Worm (Caenorhabditis elegans) whole organism, late embryonic: ENCODE data around the gene F10E9.12.

Experiments
- C08G9.2 ChIP-seq: sonication (generic microtip); optimal IDR thresholded peaks from 2 replicates; lab custom pipeline; 2016; ENCODE audit warnings: mild to moderate bottlenecking, missing genetic modification characterization, moderate library complexity, missing compliant biosample characterization
- F13H6.1 ChIP-seq: sonication (generic microtip); optimal IDR thresholded peaks from 2 replicates; lab custom pipeline; 2016; ENCODE audit warnings: missing genetic modification characterization, missing compliant biosample characterization
- K09A11.1 ChIP-seq: sonication (generic microtip); optimal IDR thresholded peaks from 2 replicates; lab custom pipeline; 2017; ENCODE audit warnings: antibody characterized with exemption, mild to moderate bottlenecking, missing genetic modification characterization, missing compliant biosample characterization; ENCODE audit not compliant: insufficient read depth
- T23F11.4 ChIP-seq: fragments of 200-800 bp; sonication (Bioruptor generic); optimal IDR thresholded peaks from 2 replicates; lab custom pipeline; 2018; ENCODE audit warnings: mild to moderate bottlenecking, missing genetic modification characterization, missing compliant biosample characterization
- Y22D7AL.16 ChIP-seq: sonication (generic microtip); optimal IDR thresholded peaks from 2 replicates; lab custom pipeline; 2016; ENCODE audit warnings: missing genetic modification characterization, missing compliant biosample characterization
- ahr-1 ChIP-seq: sonication (generic microtip); optimal IDR thresholded peaks from 2 replicates; lab custom pipeline; 2016; ENCODE audit warnings: missing genetic modification characterization, missing compliant biosample characterization
- ama-1 ChIP-seq: fragments of 150-350 bp; optimal IDR thresholded peaks from 2 replicates; lab custom pipeline; 2014
- ceh-14 ChIP-seq: sonication (generic microtip); optimal IDR thresholded peaks from 2 replicates; lab custom pipeline; 2016; ENCODE audit warnings: missing genotype, missing genetic modification characterization, missing compliant biosample characterization
- ceh-18 ChIP-seq: sonication (generic microtip); optimal IDR thresholded peaks from 2 replicates; lab custom pipeline; 2016; ENCODE audit warnings: missing genetic modification characterization, missing compliant biosample characterization
- ceh-19 ChIP-seq: fragments of 200-800 bp; sonication (Bioruptor generic); optimal IDR thresholded peaks from 2 replicates; lab custom pipeline; 2018; ENCODE audit warnings: mild to moderate bottlenecking, missing genetic modification characterization, missing compliant biosample characterization
- ceh-2 ChIP-seq: sonication (generic microtip); optimal IDR thresholded peaks from 2 replicates; lab custom pipeline; 2016; ENCODE audit warnings: missing genotype, missing genetic modification characterization, missing compliant biosample characterization
- ceh-30 ChIP-seq: fragments of 150-350 bp; optimal IDR thresholded peaks from 2 replicates; lab custom pipeline; 2014; ENCODE audit warnings: missing biosample characterization, missing genetic modification characterization
- ceh-34 ChIP-seq: sonication (generic microtip); optimal IDR thresholded peaks from 2 replicates; lab custom pipeline; 2016; ENCODE audit warnings: mild to moderate bottlenecking, missing genetic modification characterization, missing compliant biosample characterization
- ceh-45 ChIP-seq: fragments of 200-800 bp; sonication (Bioruptor generic); IDR thresholded peaks from 2 replicates; pipeline ENCODE4 v1.3.6; 2022; ENCODE audit warnings: missing genetic modification reagents, missing genetic modification characterization, missing compliant biosample characterization
- ceh-6 ChIP-seq: fragments of 200-800 bp; sonication (Bioruptor generic); optimal IDR thresholded peaks from 2 replicates; lab custom pipeline; 2018; ENCODE audit warnings: mild to moderate bottlenecking, missing genetic modification characterization, missing compliant biosample characterization
- dmd-4 ChIP-seq: sonication (generic microtip); optimal IDR thresholded peaks from 2 replicates; lab custom pipeline; 2016; ENCODE audit warnings: borderline replicate concordance, missing genetic modification characterization, missing compliant biosample characterization
- dve-1 ChIP-seq: sonication (generic microtip); optimal IDR thresholded peaks from 2 replicates; lab custom pipeline; 2017; ENCODE audit warnings: antibody characterized with exemption, mild to moderate bottlenecking, missing genetic modification characterization, missing compliant biosample characterization
- elt-2 ChIP-seq: sonication (generic microtip); optimal IDR thresholded peaks from 2 replicates; lab custom pipeline; 2016; ENCODE audit warnings: missing genetic modification reagents, missing genetic modification characterization, missing compliant biosample characterization
- elt-4 ChIP-seq: sonication (generic microtip); optimal IDR thresholded peaks from 2 replicates; lab custom pipeline; 2016; ENCODE audit warnings: missing genetic modification characterization, missing compliant biosample characterization
- ets-4 ChIP-seq: sonication (generic microtip); optimal IDR thresholded peaks from 2 replicates; lab custom pipeline; 2016; ENCODE audit warnings: missing genetic modification characterization, missing compliant biosample characterization
- fkh-6 ChIP-seq: sonication (generic microtip); optimal IDR thresholded peaks from 2 replicates; lab custom pipeline; 2016; ENCODE audit warnings: missing genetic modification characterization, missing compliant biosample characterization
- gmeb-2 ChIP-seq: sonication (generic microtip); optimal IDR thresholded peaks from 2 replicates; lab custom pipeline; 2016; ENCODE audit warnings: missing genetic modification characterization, inconsistent platforms, missing compliant biosample characterization
- hlh-13 ChIP-seq: fragments of 200-800 bp; sonication (Bioruptor generic); optimal IDR thresholded peaks from 2 replicates; lab custom pipeline; 2018; ENCODE audit warnings: mild to moderate bottlenecking, missing genetic modification characterization, missing compliant biosample characterization
- hlh-15 ChIP-seq: sonication (generic microtip); optimal IDR thresholded peaks from 2 replicates; lab custom pipeline; 2016; ENCODE audit warnings: missing genetic modification characterization, missing compliant biosample characterization
- hlh-6 ChIP-seq: sonication (generic microtip); optimal IDR thresholded peaks from 2 replicates; lab custom pipeline; 2016; ENCODE audit warnings: missing genotype, missing genetic modification characterization, missing compliant biosample characterization
- hlh-8 ChIP-seq: sonication (generic microtip); optimal IDR thresholded peaks from 2 replicates; lab custom pipeline; 2016; ENCODE audit warnings: missing genotype, missing genetic modification characterization, missing compliant biosample characterization
- lin-11 ChIP-seq: fragments of 200-800 bp; sonication (Bioruptor generic); optimal IDR thresholded peaks from 2 replicates; lab custom pipeline; 2018; ENCODE audit warnings: mild to moderate bottlenecking, missing genetic modification characterization, missing compliant biosample characterization
- mec-3 ChIP-seq: sonication (generic microtip); optimal IDR thresholded peaks from 2 replicates; lab custom pipeline; 2016; ENCODE audit warnings: borderline replicate concordance, missing genetic modification characterization, missing compliant biosample characterization
- pag-3 ChIP-seq: sonication (generic microtip); optimal IDR thresholded peaks from 2 replicates; lab custom pipeline; 2016; ENCODE audit warnings: missing compliant biosample characterization, missing genetic modification characterization, borderline replicate concordance
- pat-9 ChIP-seq: fragments of 200-800 bp; sonication (Bioruptor generic); optimal IDR thresholded peaks from 2 replicates; lab custom pipeline; 2018; ENCODE audit warnings: mild to moderate bottlenecking, missing genetic modification characterization, moderate library complexity, missing compliant biosample characterization
- pax-1 ChIP-seq: fragments of 150-350 bp; optimal IDR thresholded peaks from 2 replicates; lab custom pipeline; 2014; ENCODE audit warnings: missing biosample characterization, missing genetic modification characterization
- pha-2 ChIP-seq: sonication (generic microtip); optimal IDR thresholded peaks from 2 replicates; lab custom pipeline; 2017; ENCODE audit warnings: mild to moderate bottlenecking, missing genetic modification characterization, missing compliant biosample characterization
- pha-4 ChIP-seq: fragments of 150-350 bp; optimal IDR thresholded peaks from 2 replicates; lab custom pipeline; 2018; ENCODE audit warnings: missing biosample characterization, missing genetic modification reagents, missing genetic modification characterization
- pqm-1 ChIP-seq: sonication (generic microtip); optimal IDR thresholded peaks from 2 replicates; lab custom pipeline; 2016; ENCODE audit warnings: missing genetic modification characterization, missing compliant biosample characterization
- pros-1 ChIP-seq: fragments of 150-350 bp; optimal IDR thresholded peaks from 2 replicates; lab custom pipeline; 2014; ENCODE audit warnings: missing biosample characterization, missing genetic modification reagents, missing genetic modification characterization
- ref-2 ChIP-seq: sonication (generic microtip); optimal IDR thresholded peaks from 2 replicates; lab custom pipeline; 2016; ENCODE audit warnings: missing genetic modification characterization, missing compliant biosample characterization
- sdc-2 ChIP-seq: sonication (generic microtip); optimal IDR thresholded peaks from 2 replicates; lab custom pipeline; 2016; ENCODE audit warnings: missing genotype, missing genetic modification characterization, missing compliant biosample characterization
- sox-2 ChIP-seq: fragments of 200-800 bp; sonication (Bioruptor generic); IDR thresholded peaks from 2 replicates; pipeline ENCODE4 v1.3.6; 2022; ENCODE audit warnings: missing genetic modification reagents, missing genetic modification characterization, missing compliant biosample characterization
- sox-4 ChIP-seq: sonication (generic microtip); optimal IDR thresholded peaks from 2 replicates; lab custom pipeline; 2017; ENCODE audit warnings: mild to moderate bottlenecking, missing genetic modification characterization, inconsistent platforms, missing compliant biosample characterization
- syd-9 ChIP-seq: sonication (generic microtip); optimal IDR thresholded peaks from 2 replicates; lab custom pipeline; 2016; ENCODE audit warnings: mild to moderate bottlenecking, missing genetic modification characterization, moderate library complexity, missing compliant biosample characterization
- tbx-2 ChIP-seq: sonication (generic microtip); optimal IDR thresholded peaks from 2 replicates; lab custom pipeline; 2016; ENCODE audit warnings: missing genetic modification characterization, missing compliant biosample characterization
- ttx-3 ChIP-seq: sonication (generic microtip); optimal IDR thresholded peaks from 2 replicates; lab custom pipeline; 2016; ENCODE audit warnings: missing genetic modification reagents, missing genetic modification characterization, missing compliant biosample characterization
- unc-42 ChIP-seq: sonication (generic microtip); optimal IDR thresholded peaks from 2 replicates; lab custom pipeline; 2016; ENCODE audit warnings: missing genotype, missing genetic modification characterization, missing compliant biosample characterization
- unc-55 ChIP-seq: sonication (generic microtip); optimal IDR thresholded peaks from 2 replicates; lab custom pipeline; 2017; ENCODE audit warnings: missing biosample characterization, missing genetic modification reagents, missing genetic modification characterization
- unc-86 ChIP-seq: sonication (generic microtip); optimal IDR thresholded peaks from 2 replicates; lab custom pipeline; 2016; ENCODE audit warnings: missing genetic modification characterization, missing compliant biosample characterization
- zip-5 ChIP-seq: sonication (generic microtip); optimal IDR thresholded peaks from 2 replicates; lab custom pipeline; 2016; ENCODE audit warnings: missing genetic modification characterization, missing compliant biosample characterization
- ztf-16 ChIP-seq: sonication (generic microtip); optimal IDR thresholded peaks from 2 replicates; lab custom pipeline; 2017; ENCODE audit warnings: missing genetic modification characterization, missing compliant biosample characterization

F10E9.12 gene

ce11 chrIII:8305304-8305703 is 19.0 kb upstream of the F10E9.12 start:
- TF ChIP-seq ceh-18 (tag; lab: Kevin White, UChicago) (no peak), ceh-19 (GFP tag; lab: Kevin White, UChicago) (no peak), sox-4 (tag; lab: Kevin White, UChicago) (no peak), hlh-13 (GFP tag; lab: Kevin White, UChicago) (no peak), sdc-2 (tag; lab: Kevin White, UChicago) (no peak), unc-86 (tag; lab: Kevin White, UChicago) (no peak), syd-9 (no peak), ceh-2 (no peak), ttx-3 (tag; lab: Kevin White, UChicago) (no peak), lin-11 (no peak), sox-2 (no peak), hlh-8 (tag; lab: Kevin White, UChicago) (no peak), dve-1 (tag; lab: Kevin White, UChicago) (no peak), ets-4 (tag; lab: Kevin White, UChicago) (no peak), hlh-6 (tag; lab: Kevin White, UChicago) (no peak), pha-2 (tag; lab: Kevin White, UChicago) (no peak), gmeb-2 (tag; lab: Kevin White, UChicago) (no peak), pat-9 (tag; lab: Kevin White, UChicago) (no peak), ceh-6 (no peak), ceh-14 (tag; lab: Kevin White, UChicago) (no peak)

DNA sequence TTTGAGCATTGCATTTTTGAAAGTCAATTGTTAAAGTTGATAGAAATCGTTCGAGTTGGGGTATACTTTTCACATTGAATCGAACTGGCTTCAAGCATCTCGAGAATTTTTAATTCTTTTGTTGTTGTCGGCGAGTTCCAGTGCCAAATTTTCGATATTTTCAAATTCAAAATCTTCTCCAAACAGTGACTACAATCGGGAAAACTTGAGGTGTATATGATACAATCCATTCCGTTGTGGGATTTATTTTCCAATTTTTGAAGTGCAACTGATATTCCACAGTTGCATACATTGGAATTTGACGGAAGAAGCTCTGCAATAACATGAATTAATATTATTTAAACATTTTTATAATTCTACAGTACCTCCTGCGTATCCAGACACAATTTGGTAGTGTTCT is 18.5 kb upstream of the F10E9.12 start:
- TF ChIP-seq pha-4 (tag; lab: Kevin White, UChicago) (no peak), sdc-2 (tag; lab: Kevin White, UChicago) (no peak), K09A11.1 (tag; lab: Kevin White, UChicago) (no peak), C08G9.2 (tag; lab: Kevin White, UChicago) (no peak), fkh-6 (tag; lab: Kevin White, UChicago) (no peak), zip-5 (no peak), ztf-16 (no peak), hlh-8 (tag; lab: Kevin White, UChicago) (no peak), unc-86 (tag; lab: Kevin White, UChicago) (no peak)

- no peak for TF ChIP-seq T23F11.4
- no peak for TF ChIP-seq dmd-4 (tag; lab: Kevin White, UChicago)
- no peak for TF ChIP-seq sdc-2 (tag; lab: Kevin White, UChicago)
- TF ChIP-seq F13H6.1 (tag; lab: Kevin White, UChicago) = peak; percentile 21
- no peak for TF ChIP-seq dve-1 (tag; lab: Kevin White, UChicago)
- TF ChIP-seq ref-2 (tag; lab: Kevin White, UChicago) = peak; percentile 80
- peak; percentile 45 for TF ChIP-seq ahr-1 (tag; lab: Kevin White, UChicago)
- TF ChIP-seq pag-3 (tag; lab: Kevin White, UChicago) = no peak
- no peak for TF ChIP-seq Y22D7AL.16 (tag; lab: Kevin White, UChicago)
- TF ChIP-seq K09A11.1 (tag; lab: Kevin White, UChicago) = no peak
- TF ChIP-seq hlh-15 (tag; lab: Kevin White, UChicago) = no peak
- peak; percentile 93 for TF ChIP-seq ceh-2
- no peak for TF ChIP-seq pqm-1
- TF ChIP-seq pha-2 (tag; lab: Kevin White, UChicago) = no peak
- no peak for TF ChIP-seq gmeb-2 (tag; lab: Kevin White, UChicago)
- peak; percentile 49 for TF ChIP-seq ceh-34 (tag; lab: Kevin White, UChicago)
- TF ChIP-seq mec-3 (tag; lab: Kevin White, UChicago) = no peak
- TF ChIP-seq sox-4 (tag; lab: Kevin White, UChicago) = no peak
- TF ChIP-seq elt-4 (tag; lab: Kevin White, UChicago) = no peak
- TF ChIP-seq zip-5 = peak; percentile 84
- TF ChIP-seq ceh-19 (GFP tag; lab: Kevin White, UChicago) = no peak
- TF ChIP-seq pat-9 (tag; lab: Kevin White, UChicago) = no peak
- peak; percentile 2 for TF ChIP-seq ceh-18 (tag; lab: Kevin White, UChicago)
- no peak for TF ChIP-seq ceh-30 (tag; lab: Kevin White, UChicago)
- TF ChIP-seq unc-42 (tag; lab: Kevin White, UChicago) = peak; percentile 24
- no peak for TF ChIP-seq lin-11
- TF ChIP-seq elt-2 (tag; lab: Kevin White, UChicago) = peak; percentile 75
- TF ChIP-seq ttx-3 (tag; lab: Kevin White, UChicago) = peak; percentile 52
- no peak for TF ChIP-seq unc-55 (GFP tag; lab: Kevin White, UChicago)
- peak; percentile 87 for TF ChIP-seq ets-4 (tag; lab: Kevin White, UChicago)
- TF ChIP-seq pax-1 = no peak
- no peak for TF ChIP-seq hlh-6 (tag; lab: Kevin White, UChicago)
- TF ChIP-seq pros-1 (tag; lab: Kevin White, UChicago) = no peak
- TF ChIP-seq tbx-2 = peak; percentile 82
- TF ChIP-seq ama-1 (lab: Kevin White, UChicago) = no peak
- TF ChIP-seq ceh-45 (GFP tag; lab: Robert Waterston, UW) = no peak
- no peak for TF ChIP-seq pha-4 (tag; lab: Kevin White, UChicago)
Measured at ce11 chrIII:8307356-8307755, 17.0 kb upstream of the F10E9.12 start, which contains the start of the genes F10E9.7 and F10E9.5. Gene F10E9.7, minus strand, starts transcription at chrIII:8307441. Gene F10E9.5, plus strand, starts transcription at chrIII:8307592.
